Worm (Caenorhabditis elegans) whole organism, midembryonic: ENCODE results near the gene idpp-7.

Experiments
- T22C8.4 ChIP-seq: fragments of 200-800 bp; sonication (Bioruptor generic); IDR thresholded peaks from 2 replicates; pipeline ENCODE4 v1.3.6; 2022; ENCODE audit warnings: missing genetic modification characterization, missing compliant biosample characterization
- cog-1 ChIP-seq: sonication (generic microtip); optimal IDR thresholded peaks from 2 replicates; lab custom pipeline; 2016; ENCODE audit warnings: missing genetic modification characterization, missing compliant biosample characterization
- flt-1 ChIP-seq: fragments of 200-800 bp; sonication (Bioruptor generic); IDR thresholded peaks from 2 replicates; pipeline ENCODE4 v1.3.6; 2022; ENCODE audit warnings: missing genetic modification characterization, missing compliant biosample characterization
- klf-2 ChIP-seq: fragments of 200-800 bp; sonication (Bioruptor generic); conservative IDR thresholded peaks from 2 replicates; pipeline ENCODE4 v1.3.6; 2022; ENCODE audit warnings: missing genetic modification reagents, missing genetic modification characterization, missing compliant biosample characterization
- med-1 ChIP-seq: sonication (generic microtip); optimal IDR thresholded peaks from 2 replicates; lab custom pipeline; 2017; ENCODE audit warnings: missing genetic modification characterization, mild to moderate bottlenecking, missing compliant biosample characterization, antibody characterized with exemption, missing genetic modification reagents; ENCODE audit not compliant: insufficient read depth
- ref-1 ChIP-seq: fragments of 200-800 bp; sonication (Bioruptor generic); conservative IDR thresholded peaks from 2 replicates; pipeline ENCODE4 v1.3.6; 2022; ENCODE audit warnings: missing genetic modification reagents, missing genetic modification characterization, missing compliant biosample characterization
- tab-1 ChIP-seq: fragments of 200-800 bp; sonication (Bioruptor generic); IDR thresholded peaks from 2 replicates; pipeline ENCODE4 v1.3.6; 2022; ENCODE audit warnings: missing genetic modification characterization, missing compliant biosample characterization
- ztf-23 ChIP-seq: fragments of 200-800 bp; sonication (Bioruptor generic); IDR thresholded peaks from 2 replicates; pipeline ENCODE4 v1.3.6; 2022; ENCODE audit warnings: missing genetic modification reagents, missing genetic modification characterization, missing compliant biosample characterization
- ztf-29 ChIP-seq: fragments of 200-800 bp; sonication (Bioruptor generic); IDR thresholded peaks from 2 replicates; pipeline ENCODE4 v1.3.6; 2022; ENCODE audit warnings: missing genetic modification reagents, missing genetic modification characterization, missing compliant biosample characterization

DNA sequence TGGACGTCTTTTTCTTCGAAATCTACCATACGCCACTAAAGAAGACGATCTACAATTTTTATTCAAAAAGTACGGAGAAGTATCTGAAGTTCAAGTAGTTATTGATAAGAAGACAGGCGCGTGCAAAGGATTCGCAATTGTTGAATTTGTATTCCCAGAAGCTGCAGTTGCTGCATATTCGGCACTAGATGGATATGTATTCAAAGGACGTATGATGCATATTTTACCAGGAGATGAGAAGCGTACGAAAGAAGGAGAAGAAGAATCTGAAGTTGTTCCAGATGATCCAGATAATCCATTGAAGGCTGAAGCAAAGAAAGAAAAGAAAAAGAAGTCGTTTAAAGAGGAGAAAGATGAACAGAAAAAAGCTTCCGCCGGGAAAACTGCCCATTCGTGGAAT, 6.2 kb downstream of the idpp-7 start:
- no peak for TF ChIP-seq tab-1 (GFP tag; lab: Robert Waterston, UW)
- no peak for TF ChIP-seq ztf-23 (GFP tag; lab: Robert Waterston, UW)
- TF ChIP-seq T22C8.4 (GFP tag; lab: Robert Waterston, UW), result no peak
- no peak for TF ChIP-seq ztf-29 (GFP tag; lab: Robert Waterston, UW)
- TF ChIP-seq flt-1 (GFP tag; lab: Robert Waterston, UW), result no peak
- no peak for TF ChIP-seq ref-1 (GFP tag; lab: Robert Waterston, UW)
- TF ChIP-seq med-1 (GFP tag; lab: Kevin White, UChicago), result no peak
- no peak for TF ChIP-seq cog-1 (tag; lab: Kevin White, UChicago)
- no peak for TF ChIP-seq klf-2
